Fruit fly (Drosophila melanogaster) whole organism, embryonic: ENCODE data around the gene CG14196.

Source experiments
- BtbVII ChIP-seq: fragments of 200-800 bp; sonication (Bioruptor generic); optimal IDR thresholded peaks from 3 replicates; lab custom pipeline; 2017; ENCODE audit warnings: missing biosample characterization, mild to moderate bottlenecking, missing genetic modification characterization
- CG10209 ChIP-seq: fragments of 200-800 bp; sonication (Bioruptor generic); optimal IDR thresholded peaks from 3 replicates; lab custom pipeline; 2017; ENCODE audit warnings: missing biosample characterization, mild to moderate bottlenecking, missing genetic modification characterization, missing genetic modification reagents
- CG11093 ChIP-seq: fragments of 200-800 bp; sonication (Bioruptor generic); IDR thresholded peaks from 3 replicates; pipeline ENCODE4 v1.3.6; 2022; ENCODE audit warnings: missing biosample characterization, missing genetic modification characterization
- CG11456 ChIP-seq: fragments of 200-800 bp; sonication (Bioruptor generic); IDR thresholded peaks from 3 replicates; pipeline ENCODE4 v1.3.6; 2022; ENCODE audit warnings: missing biosample characterization, missing genetic modification characterization
- CG12744 ChIP-seq: fragments of 200-800 bp; sonication (Bioruptor generic); optimal IDR thresholded peaks from 2 replicates; lab custom pipeline; 2016; ENCODE audit warnings: missing biosample characterization, missing genetic modification characterization
- CG13287 ChIP-seq: fragments of 200-800 bp; sonication (Bioruptor generic); IDR thresholded peaks from 2 replicates; pipeline ENCODE4 v1.3.6; 2022; ENCODE audit warnings: missing biosample characterization, missing genetic modification characterization; ENCODE audit not compliant: partially characterized antibody
- CG14441 ChIP-seq: fragments of 200-800 bp; sonication (Bioruptor generic); IDR thresholded peaks from 2 replicates; pipeline ENCODE4 v1.3.6; 2022; ENCODE audit warnings: missing biosample characterization, missing genetic modification characterization
- CG1529 ChIP-seq: fragments of 200-800 bp; sonication (Bioruptor generic); optimal IDR thresholded peaks from 3 replicates; lab custom pipeline; 2018; ENCODE audit warnings: missing biosample characterization, missing genetic modification characterization
- CG15696 ChIP-seq: fragments of 200-800 bp; sonication (Bioruptor generic); optimal IDR thresholded peaks from 2 replicates; lab custom pipeline; 2019; ENCODE audit warnings: missing biosample characterization, mild to moderate bottlenecking, missing genetic modification characterization, moderate library complexity
- CG1603 ChIP-seq: fragments of 200-800 bp; sonication (Bioruptor generic); optimal IDR thresholded peaks from 2 replicates; lab custom pipeline; 2019; ENCODE audit warnings: missing biosample characterization, mild to moderate bottlenecking, missing genetic modification characterization, moderate library complexity
- CG17359 ChIP-seq: fragments of 200-800 bp; sonication (Bioruptor generic); optimal IDR thresholded peaks from 3 replicates; lab custom pipeline; 2018; ENCODE audit warnings: missing biosample characterization, mild to moderate bottlenecking, missing genetic modification characterization, moderate library complexity
- CG17912 ChIP-seq: fragments of 200-800 bp; sonication (Bioruptor generic); optimal IDR thresholded peaks from 2 replicates; lab custom pipeline; 2018; ENCODE audit warnings: missing biosample characterization, mild to moderate bottlenecking, missing genetic modification characterization
- CG2678 ChIP-seq: fragments of 200-800 bp; sonication (Bioruptor generic); optimal IDR thresholded peaks from 3 replicates; lab custom pipeline; 2019; ENCODE audit warnings: missing biosample characterization, mild to moderate bottlenecking, missing genetic modification characterization, moderate library complexity
- CG30431 ChIP-seq: fragments of 200-800 bp; sonication (Bioruptor generic); optimal IDR thresholded peaks from 2 replicates; lab custom pipeline; 2017; ENCODE audit warnings: missing biosample characterization, missing genetic modification characterization
- CG31224 ChIP-seq: fragments of 200-800 bp; sonication (Bioruptor generic); IDR thresholded peaks from 2 replicates; pipeline ENCODE4 v1.3.6; 2022; ENCODE audit warnings: missing biosample characterization, missing genetic modification characterization
- CG33213 ChIP-seq: fragments of 200-800 bp; sonication (Bioruptor generic); optimal IDR thresholded peaks from 3 replicates; lab custom pipeline; 2016; ENCODE audit warnings: missing biosample characterization, missing genetic modification characterization
- CG34422 ChIP-seq: fragments of 200-800 bp; sonication (Bioruptor generic); IDR thresholded peaks from 3 replicates; pipeline ENCODE4 v1.3.6; 2022; ENCODE audit warnings: missing biosample characterization, missing genetic modification characterization
- CG3847 ChIP-seq: fragments of 200-800 bp; sonication (Bioruptor generic); IDR thresholded peaks from 2 replicates; pipeline ENCODE4 v1.3.6; 2022; ENCODE audit warnings: missing biosample characterization, missing genetic modification characterization
- CG43689 ChIP-seq: fragments of 200-800 bp; sonication (Bioruptor generic); IDR thresholded peaks from 2 replicates; pipeline ENCODE4 v1.3.6; 2022; ENCODE audit warnings: missing biosample characterization, missing genetic modification characterization
- CG7839 ChIP-seq: fragments of 200-800 bp; sonication (Bioruptor generic); optimal IDR thresholded peaks from 3 replicates; lab custom pipeline; 2018; ENCODE audit warnings: missing biosample characterization, mild to moderate bottlenecking, missing genetic modification characterization, moderate library complexity
- CG7963 ChIP-seq: fragments of 200-800 bp; sonication (Bioruptor generic); IDR thresholded peaks from 3 replicates; pipeline ENCODE4 v1.3.6; 2022; ENCODE audit warnings: missing biosample characterization, missing genetic modification characterization; ENCODE audit not compliant: partially characterized antibody
- CG8281 ChIP-seq: fragments of 200-800 bp; sonication (Bioruptor generic); optimal IDR thresholded peaks from 2 replicates; lab custom pipeline; 2018; ENCODE audit warnings: missing biosample characterization, mild to moderate bottlenecking, missing genetic modification characterization, moderate library complexity
- CG8290 ChIP-seq, 3 experiments: fragments of 200-800 bp; sonication (Bioruptor generic); optimal IDR thresholded peaks; 2 replicates each; lab custom pipeline; 2016 to 2019; ENCODE audit warnings: missing biosample characterization in 3 of 3, missing genetic modification characterization in 3 of 3, mild to moderate bottlenecking in 2 of 3, moderate library complexity in 1 of 3
- CG8944 ChIP-seq: fragments of 200-800 bp; sonication (Bioruptor generic); optimal IDR thresholded peaks from 3 replicates; lab custom pipeline; 2016; ENCODE audit warnings: missing biosample characterization, missing genetic modification characterization
- CG9797 ChIP-seq: fragments of 200-800 bp; sonication (Bioruptor generic); optimal IDR thresholded peaks from 3 replicates; lab custom pipeline; 2018; ENCODE audit warnings: missing biosample characterization, mild to moderate bottlenecking, missing genetic modification characterization
- Dad ChIP-seq: fragments of 200-800 bp; sonication (Bioruptor generic); optimal IDR thresholded peaks from 3 replicates; lab custom pipeline; 2016; ENCODE audit warnings: missing biosample characterization, missing genetic modification characterization
- HmgZ ChIP-seq: fragments of 200-800 bp; sonication (Bioruptor generic); optimal IDR thresholded peaks from 2 replicates; lab custom pipeline; 2018; ENCODE audit warnings: missing biosample characterization, mild to moderate bottlenecking, missing genetic modification characterization
- Hr78 ChIP-seq, 2 experiments: fragments of 200-800 bp in 1 of 2; fragments of >200 bp in 1 of 2; sonication (Bioruptor generic) in 1 of 2; optimal IDR thresholded peaks; 2 replicates each; lab custom pipeline; 2017 to 2019; ENCODE audit warnings: missing biosample characterization in 2 of 2, missing genetic modification characterization in 2 of 2, mild to moderate bottlenecking in 1 of 2, moderate library complexity in 1 of 2
- Med ChIP-seq: fragments of 200-800 bp; sonication (Bioruptor generic); peaks from one replicate; lab custom pipeline; 2016; ENCODE audit warnings: missing biosample characterization, missing genetic modification characterization, mild to moderate bottlenecking, inconsistent platforms, moderate library complexity
- Myb ChIP-seq: fragments of 200-800 bp; sonication (Bioruptor generic); optimal IDR thresholded peaks from 2 replicates; lab custom pipeline; 2016; ENCODE audit warnings: missing biosample characterization, missing genetic modification characterization
- Ssrp ChIP-seq: fragments of 200-800 bp; sonication (Bioruptor generic); optimal IDR thresholded peaks from 2 replicates; lab custom pipeline; 2018; ENCODE audit warnings: missing biosample characterization, mild to moderate bottlenecking, missing genetic modification characterization, moderate library complexity
- ase ChIP-seq: fragments of 200-800 bp; sonication (Bioruptor generic); IDR thresholded peaks from 3 replicates; pipeline ENCODE4 v1.3.6; 2022; ENCODE audit warnings: missing biosample characterization, missing genetic modification characterization
- az2 ChIP-seq: fragments of 200-800 bp; sonication (Bioruptor generic); optimal IDR thresholded peaks from 3 replicates; lab custom pipeline; 2016; ENCODE audit warnings: missing biosample characterization, missing genetic modification characterization
- dpn ChIP-seq, 2 experiments: fragments of 200-800 bp; sonication (Bioruptor generic); optimal IDR thresholded peaks; 3 replicates each; lab custom pipeline; 2016; ENCODE audit warnings: missing biosample characterization in 2 of 2, missing genetic modification characterization in 2 of 2
- ems ChIP-seq: fragments of 200-800 bp; sonication (Bioruptor generic); optimal IDR thresholded peaks from 3 replicates; lab custom pipeline; 2016; ENCODE audit warnings: missing biosample characterization, missing genetic modification characterization
- ewg ChIP-seq: fragments of 200-800 bp; sonication (Bioruptor generic); optimal IDR thresholded peaks from 3 replicates; lab custom pipeline; 2017; ENCODE audit warnings: mild to moderate bottlenecking, missing biosample characterization, missing genetic modification reagents, missing genetic modification characterization
- fu2 ChIP-seq: fragments of 200-800 bp; sonication (Bioruptor generic); optimal IDR thresholded peaks from 2 replicates; lab custom pipeline; 2016; ENCODE audit warnings: missing biosample characterization, missing genetic modification characterization
- ind ChIP-seq: fragments of 200-800 bp; sonication (Bioruptor generic); optimal IDR thresholded peaks from 3 replicates; lab custom pipeline; 2016; ENCODE audit warnings: missing biosample characterization, missing genetic modification characterization
- jigr1 ChIP-seq: fragments of 200-800 bp; sonication (Bioruptor generic); IDR thresholded peaks from 3 replicates; pipeline ENCODE4 v1.3.6; 2022; ENCODE audit warnings: missing biosample characterization, missing genetic modification characterization
- lilli ChIP-seq: fragments of 200-800 bp; sonication (Bioruptor generic); optimal IDR thresholded peaks from 3 replicates; lab custom pipeline; 2016; ENCODE audit warnings: missing biosample characterization, missing genetic modification characterization
- maf-S ChIP-seq: fragments of 200-800 bp; sonication (Bioruptor generic); optimal IDR thresholded peaks from 2 replicates; lab custom pipeline; 2016; ENCODE audit warnings: missing biosample characterization, missing genetic modification characterization
- nau ChIP-seq: fragments of 200-800 bp; sonication (Bioruptor generic); optimal IDR thresholded peaks from 3 replicates; lab custom pipeline; 2017; ENCODE audit warnings: missing biosample characterization, mild to moderate bottlenecking, missing genetic modification characterization, missing genetic modification reagents
- pita ChIP-seq: fragments of 200-800 bp; sonication (Bioruptor generic); optimal IDR thresholded peaks from 2 replicates; lab custom pipeline; 2017; ENCODE audit warnings: missing biosample characterization, mild to moderate bottlenecking, missing genetic modification characterization
- prd ChIP-seq, 3 experiments: fragments of >200 bp in 2 of 3; fragments of 200-800 bp in 1 of 3; sonication (Bioruptor generic) in 1 of 3; optimal IDR thresholded peaks in 2 of 3; IDR thresholded peaks in 1 of 3; 2 replicates in 2 of 3; 3 replicates in 1 of 3; pipeline versions ENCODE4 v1.3.6 to Lab custom; 2017 to 2022; ENCODE audit warnings: missing biosample characterization in 1 of 3, missing genetic modification characterization in 1 of 3
- pzg ChIP-seq: fragments of 200-800 bp; sonication (Bioruptor generic); optimal IDR thresholded peaks from 3 replicates; lab custom pipeline; 2018; ENCODE audit warnings: missing biosample characterization, mild to moderate bottlenecking, missing genetic modification characterization, moderate library complexity
- rib ChIP-seq: fragments of 200-800 bp; sonication (Bioruptor generic); IDR thresholded peaks from 2 replicates; pipeline ENCODE4 v1.3.6; 2022; ENCODE audit warnings: missing biosample characterization, missing genetic modification characterization
- tin ChIP-seq: fragments of 200-800 bp; sonication (Bioruptor generic); optimal IDR thresholded peaks from 3 replicates; lab custom pipeline; 2016; ENCODE audit warnings: missing biosample characterization, missing genetic modification characterization
- tx ChIP-seq: fragments of 200-800 bp; sonication (Bioruptor generic); optimal IDR thresholded peaks from 2 replicates; lab custom pipeline; 2016; ENCODE audit warnings: missing biosample characterization, missing genetic modification characterization
- zf30C ChIP-seq: fragments of 200-800 bp; sonication (Bioruptor generic); optimal IDR thresholded peaks from 3 replicates; lab custom pipeline; 2018; ENCODE audit warnings: missing biosample characterization, mild to moderate bottlenecking, missing genetic modification characterization

CG14196 gene

dm6 chrX:19268484-19269068, 26.9 kb upstream of the CG14196 start, which contains the start of gene CG8010 (continued):
- TF ChIP-seq jigr1 (no peak), lilli (GFP tag; lab: Kevin White, UChicago) (peak; percentile 41), Hr78 (GFP tag; optimal IDR thresholded peaks at IDR 0.05; lab: Kevin White, UChicago) (no peak), Med (peak; percentile 80), CG15696 (tag; lab: Kevin White, UChicago) (no peak), ewg (GFP tag; lab: Kevin White, UChicago) (no peak), nau (GFP tag; lab: Kevin White, UChicago) (no peak), ems (peak; percentile 68), BtbVII (no peak), HmgZ (tag; lab: Kevin White, UChicago) (peak; percentile 56), tin (GFP tag; lab: Kevin White, UChicago) (peak; percentile 13), Dad (GFP tag; lab: Kevin White, UChicago) (no peak), CG7839 (tag; lab: Kevin White, UChicago) (no peak), CG8281 (tag; lab: Kevin White, UChicago) (no peak), az2 (GFP tag; lab: Kevin White, UChicago) (peak; percentile 2), prd (optimal IDR thresholded peaks at IDR 0.05; lab: Kevin White, UChicago) (no peak), prd (GFP tag; IDR thresholded peaks at IDR 0.05; lab: Robert Waterston, UW) (no peak), pita (GFP tag; lab: Kevin White, UChicago) (no peak), CG7963 (GFP tag; lab: Robert Waterston, UW) (peak; percentile 42; the same call in 1 of the 3 replicates), CG1603 (tag; lab: Kevin White, UChicago) (no peak), CG8944 (GFP tag; lab: Kevin White, UChicago) (no peak), ase (no peak), CG17912 (GFP tag; lab: Kevin White, UChicago) (no peak), CG1529 (GFP tag; lab: Kevin White, UChicago) (no peak), CG43689 (GFP tag; lab: Robert Waterston, UW) (no peak), CG9797 (peak; percentile 12), Myb (GFP tag; lab: Kevin White, UChicago) (peak; percentile 2), CG10209 (GFP tag; lab: Kevin White, UChicago) (no peak), CG12744 (no peak), CG31224 (GFP tag; lab: Robert Waterston, UW) (no peak), CG34422 (GFP tag; lab: Robert Waterston, UW) (no peak), maf-S (GFP tag; lab: Kevin White, UChicago) (no peak), Ssrp (tag; lab: Kevin White, UChicago) (no peak), CG33213 (GFP tag; lab: Kevin White, UChicago) (no peak), CG14441 (GFP tag; lab: Robert Waterston, UW) (0 out of 2 replicates have a peak, but pooled peaks have one; percentile 16), CG11093 (no peak), dpn (GFP tag; optimal IDR thresholded peaks at IDR 0.05; lab: Kevin White, UChicago) (no peak), CG30431 (GFP tag; lab: Kevin White, UChicago) (no peak), CG17359 (tag; lab: Kevin White, UChicago) (no peak), zf30C (GFP tag; lab: Kevin White, UChicago) (peak; percentile 81), CG3847 (GFP tag; lab: Robert Waterston, UW) (no peak), pzg (GFP tag; lab: Kevin White, UChicago) (peak; percentile 86), CG13287 (peak; percentile 73), tx (GFP tag; lab: Kevin White, UChicago) (peak; percentile 1), CG11456 (GFP tag; lab: Robert Waterston, UW) (peak; percentile 39; the same call in 1 of the 3 replicates), CG2678 (tag; lab: Kevin White, UChicago) (no peak), rib (GFP tag; lab: Robert Waterston, UW) (peak; percentile 55; the same call in 1 of the 2 replicates), ind (GFP tag; lab: Kevin White, UChicago) (no peak), CG8290 (GFP tag; optimal IDR thresholded peaks at IDR 0.05; lab: Kevin White, UChicago) (no peak), CG8290 (tag; optimal IDR thresholded peaks at IDR 0.05; lab: Kevin White, UChicago) (no peak), fu2 (peak; percentile 7)
